Fruit fly (Drosophila melanogaster) whole organism, embryonic: ENCODE measurements around the gene pall.

Experiments
- Atf6 ChIP-seq: fragments of 200-800 bp; sonication (Bioruptor generic); IDR thresholded peaks from 2 replicates; pipeline ENCODE4 v1.3.6; 2022; ENCODE audit warnings: missing biosample characterization, missing genetic modification characterization
- B-H1 ChIP-seq: fragments of 200-800 bp; sonication (Bioruptor generic); IDR thresholded peaks from 3 replicates; pipeline ENCODE4 v1.3.6; 2022; ENCODE audit warnings: missing biosample characterization, missing genetic modification characterization
- CG10979 ChIP-seq: fragments of 200-800 bp; sonication (Bioruptor generic); optimal IDR thresholded peaks from 2 replicates; lab custom pipeline; 2018; ENCODE audit warnings: missing biosample characterization, mild to moderate bottlenecking, missing genetic modification characterization, moderate library complexity
- CG11696 ChIP-seq: fragments of 200-800 bp; sonication (Bioruptor generic); IDR thresholded peaks from 2 replicates; pipeline ENCODE4 v1.3.6; 2022; ENCODE audit warnings: missing biosample characterization, missing genetic modification characterization
- CG12071 ChIP-seq: fragments of 200-800 bp; sonication (Bioruptor generic); optimal IDR thresholded peaks from 3 replicates; lab custom pipeline; 2018; ENCODE audit warnings: missing biosample characterization, mild to moderate bottlenecking, missing genetic modification characterization
- CG12104 ChIP-seq: fragments of 200-800 bp; sonication (Bioruptor generic); optimal IDR thresholded peaks from 3 replicates; lab custom pipeline; 2016; ENCODE audit warnings: missing biosample characterization, missing genetic modification characterization
- CG13296 ChIP-seq: fragments of 200-800 bp; sonication (Bioruptor generic); optimal IDR thresholded peaks from 3 replicates; lab custom pipeline; 2018; ENCODE audit warnings: missing biosample characterization, mild to moderate bottlenecking, missing genetic modification characterization
- CG1529 ChIP-seq: fragments of 200-800 bp; sonication (Bioruptor generic); optimal IDR thresholded peaks from 3 replicates; lab custom pipeline; 2018; ENCODE audit warnings: missing biosample characterization, missing genetic modification characterization
- CG17328 ChIP-seq: fragments of 200-800 bp; sonication (Bioruptor generic); IDR thresholded peaks from 2 replicates; pipeline ENCODE4 v1.3.6; 2022; ENCODE audit warnings: missing biosample characterization, missing genetic modification characterization
- CG2712 ChIP-seq: fragments of 200-800 bp; optimal IDR thresholded peaks from 3 replicates; lab custom pipeline; 2019; ENCODE audit warnings: missing biosample characterization, mild to moderate bottlenecking, missing genetic modification characterization, moderate library complexity
- CG31388 ChIP-seq: fragments of 200-800 bp; sonication (Bioruptor generic); optimal IDR thresholded peaks from 2 replicates; lab custom pipeline; 2016; ENCODE audit warnings: missing biosample characterization, missing genetic modification characterization
- CG31441 ChIP-seq: fragments of 200-800 bp; sonication (Bioruptor generic); IDR thresholded peaks from 2 replicates; pipeline ENCODE4 v1.3.6; 2022; ENCODE audit warnings: missing biosample characterization, missing genetic modification characterization
- CG33557 ChIP-seq: fragments of 200-800 bp; sonication (Bioruptor generic); optimal IDR thresholded peaks from 2 replicates; lab custom pipeline; 2019; ENCODE audit warnings: missing biosample characterization, mild to moderate bottlenecking, missing genetic modification characterization, moderate library complexity
- CG4424 ChIP-seq: fragments of 200-800 bp; sonication (Bioruptor generic); optimal IDR thresholded peaks from 3 replicates; lab custom pipeline; 2016; ENCODE audit warnings: missing biosample characterization, missing genetic modification characterization
- CG5180 ChIP-seq: fragments of 200-800 bp; sonication (Bioruptor generic); optimal IDR thresholded peaks from 3 replicates; lab custom pipeline; 2017; ENCODE audit warnings: missing biosample characterization, missing genetic modification characterization, mild to moderate bottlenecking, moderate library complexity, missing genetic modification reagents
- CG7786 ChIP-seq: fragments of 200-800 bp; sonication (Bioruptor generic); optimal IDR thresholded peaks from 2 replicates; lab custom pipeline; 2016; ENCODE audit warnings: missing biosample characterization, missing genetic modification characterization
- CG7839 ChIP-seq: fragments of 200-800 bp; sonication (Bioruptor generic); optimal IDR thresholded peaks from 3 replicates; lab custom pipeline; 2018; ENCODE audit warnings: missing biosample characterization, mild to moderate bottlenecking, missing genetic modification characterization, moderate library complexity
- CG9215 ChIP-seq: fragments of 200-800 bp; sonication (Bioruptor generic); IDR thresholded peaks from 2 replicates; pipeline ENCODE4 v1.3.6; 2022; ENCODE audit warnings: missing biosample characterization, missing genetic modification characterization
- Camta ChIP-seq: fragments of 200-800 bp; sonication (Bioruptor generic); optimal IDR thresholded peaks from 2 replicates; lab custom pipeline; 2016; ENCODE audit warnings: missing biosample characterization, missing genetic modification characterization
- Dref ChIP-seq: fragments of 200-800 bp; sonication (Bioruptor generic); IDR thresholded peaks from 2 replicates; pipeline ENCODE4 v1.3.6; 2022; ENCODE audit warnings: missing biosample characterization, missing genetic modification characterization
- E2f1 ChIP-seq: fragments of 200-800 bp; sonication (Bioruptor generic); IDR thresholded peaks from 2 replicates; pipeline ENCODE4 v1.3.6; 2022; ENCODE audit warnings: missing biosample characterization, missing genetic modification characterization
- Elba2 ChIP-seq: fragments of 200-800 bp; sonication (Bioruptor generic); optimal IDR thresholded peaks from 3 replicates; lab custom pipeline; 2016; ENCODE audit warnings: missing biosample characterization, missing genetic modification characterization
- Fer1 ChIP-seq: fragments of 200-800 bp; sonication (Bioruptor generic); optimal IDR thresholded peaks from 2 replicates; lab custom pipeline; 2017; ENCODE audit warnings: missing biosample characterization, mild to moderate bottlenecking, missing genetic modification characterization
- Fer3 ChIP-seq: fragments of 200-800 bp; sonication (Bioruptor generic); optimal IDR thresholded peaks from 2 replicates; lab custom pipeline; 2018; ENCODE audit warnings: missing biosample characterization, mild to moderate bottlenecking, missing genetic modification characterization, moderate library complexity
- GATAe ChIP-seq: fragments of 200-800 bp; sonication (Bioruptor generic); conservative IDR thresholded peaks from 2 replicates; pipeline ENCODE4 v1.3.6; 2022; ENCODE audit warnings: missing biosample characterization, missing genetic modification characterization
- HmgD ChIP-seq: fragments of 200-800 bp; sonication (Bioruptor generic); optimal IDR thresholded peaks from 3 replicates; lab custom pipeline; 2016; ENCODE audit warnings: missing biosample characterization, missing genetic modification characterization
- HmgZ ChIP-seq: fragments of 200-800 bp; sonication (Bioruptor generic); optimal IDR thresholded peaks from 2 replicates; lab custom pipeline; 2018; ENCODE audit warnings: missing biosample characterization, mild to moderate bottlenecking, missing genetic modification characterization
- Hmr ChIP-seq: fragments of 200-800 bp; sonication (Bioruptor generic); optimal IDR thresholded peaks from 3 replicates; lab custom pipeline; 2017; ENCODE audit warnings: mild to moderate bottlenecking, missing biosample characterization, missing genetic modification reagents, missing genetic modification characterization
- Lpt ChIP-seq: fragments of >200 bp; optimal IDR thresholded peaks from 2 replicates; lab custom pipeline; 2018; ENCODE audit warnings: missing biosample characterization, missing genetic modification characterization
- Med ChIP-seq: fragments of 200-800 bp; sonication (Bioruptor generic); peaks from one replicate; lab custom pipeline; 2016; ENCODE audit warnings: missing biosample characterization, missing genetic modification characterization, mild to moderate bottlenecking, inconsistent platforms, moderate library complexity
- Ravus ChIP-seq: fragments of 200-800 bp; sonication (Bioruptor generic); IDR thresholded peaks from 2 replicates; pipeline ENCODE4 v1.3.6; 2022; ENCODE audit warnings: missing biosample characterization, missing genetic modification characterization
- Usf ChIP-seq: fragments of 200-800 bp; sonication (Bioruptor generic); optimal IDR thresholded peaks from 2 replicates; lab custom pipeline; 2017; ENCODE audit warnings: missing genotype, missing biosample characterization, missing genetic modification characterization
- cas ChIP-seq: fragments of 200-800 bp; sonication (Bioruptor generic); IDR thresholded peaks from 2 replicates; pipeline ENCODE4 v1.3.6; 2022; ENCODE audit warnings: missing biosample characterization, missing genetic modification characterization
- croc ChIP-seq: fragments of 200-800 bp; sonication (Bioruptor generic); conservative IDR thresholded peaks from 3 replicates; pipeline ENCODE4 v1.3.6; 2022; ENCODE audit warnings: missing biosample characterization, missing genetic modification characterization
- dan ChIP-seq: fragments of 200-800 bp; sonication (Bioruptor generic); IDR thresholded peaks from 2 replicates; pipeline ENCODE4 v1.3.6; 2022; ENCODE audit warnings: missing biosample characterization, missing genetic modification characterization
- disco-r ChIP-seq: fragments of 200-800 bp; sonication (Bioruptor generic); optimal IDR thresholded peaks from 2 replicates; lab custom pipeline; 2016; ENCODE audit warnings: missing biosample characterization, missing genetic modification characterization
- dpn ChIP-seq, 2 experiments: fragments of 200-800 bp; sonication (Bioruptor generic); optimal IDR thresholded peaks; 3 replicates each; lab custom pipeline; 2016; ENCODE audit warnings: missing biosample characterization in 2 of 2, missing genetic modification characterization in 2 of 2
- hbn ChIP-seq: fragments of 200-800 bp; sonication (Bioruptor generic); IDR thresholded peaks from 2 replicates; pipeline ENCODE4 v1.3.6; 2022; ENCODE audit warnings: missing biosample characterization, missing genetic modification characterization; ENCODE audit not compliant: partially characterized antibody
- her ChIP-seq: fragments of 200-800 bp; sonication (Bioruptor generic); optimal IDR thresholded peaks from 2 replicates; lab custom pipeline; 2016; ENCODE audit warnings: missing biosample characterization, missing genetic modification characterization
- klu ChIP-seq: fragments of 200-800 bp; sonication (Bioruptor generic); IDR thresholded peaks from 2 replicates; pipeline ENCODE4 v1.3.6; 2022; ENCODE audit warnings: missing biosample characterization, missing genetic modification characterization
- lab ChIP-seq: fragments of 200-800 bp; sonication (Bioruptor generic); optimal IDR thresholded peaks from 3 replicates; lab custom pipeline; 2017; ENCODE audit warnings: missing biosample characterization, missing genetic modification characterization, mild to moderate bottlenecking, moderate library complexity, missing genetic modification reagents
- peb ChIP-seq: fragments of 200-800 bp; sonication (Bioruptor generic); IDR thresholded peaks from 2 replicates; pipeline ENCODE4 v1.3.6; 2022; ENCODE audit warnings: missing biosample characterization, missing genetic modification characterization
- pros ChIP-seq: fragments of 200-800 bp; sonication (Bioruptor generic); optimal IDR thresholded peaks from 3 replicates; lab custom pipeline; 2019; ENCODE audit warnings: missing biosample characterization, mild to moderate bottlenecking, missing genetic modification characterization, moderate library complexity
- salm ChIP-seq: fragments of 200-800 bp; sonication (Bioruptor generic); optimal IDR thresholded peaks from 2 replicates; lab custom pipeline; 2018; ENCODE audit warnings: missing biosample characterization, mild to moderate bottlenecking, missing genetic modification characterization
- sima ChIP-seq: fragments of 200-800 bp; sonication (Bioruptor generic); optimal IDR thresholded peaks from 2 replicates; lab custom pipeline; 2016; ENCODE audit warnings: missing biosample characterization, missing genetic modification characterization
- slp2 ChIP-seq: fragments of 200-800 bp; sonication (Bioruptor generic); optimal IDR thresholded peaks from 2 replicates; lab custom pipeline; 2016; ENCODE audit warnings: missing biosample characterization, missing genetic modification characterization
- so ChIP-seq: fragments of 200-800 bp; sonication (Bioruptor generic); IDR thresholded peaks from 3 replicates; pipeline ENCODE4 v1.3.6; 2022; ENCODE audit warnings: missing biosample characterization, missing genetic modification characterization
- stc ChIP-seq: fragments of 200-800 bp; sonication (Bioruptor generic); IDR thresholded peaks from 2 replicates; pipeline ENCODE4 v1.3.6; 2022; ENCODE audit warnings: missing biosample characterization, missing genetic modification characterization
- twi ChIP-seq: fragments of 200-800 bp; optimal IDR thresholded peaks from 2 replicates; lab custom pipeline; 2019; ENCODE audit warnings: missing biosample characterization, mild to moderate bottlenecking, missing genetic modification characterization, moderate library complexity
- wek ChIP-seq: fragments of 200-800 bp; sonication (Bioruptor generic); optimal IDR thresholded peaks from 3 replicates; lab custom pipeline; 2018; ENCODE audit warnings: missing biosample characterization, mild to moderate bottlenecking, missing genetic modification characterization, moderate library complexity
- yki ChIP-seq: fragments of >200 bp; optimal IDR thresholded peaks from 3 replicates; lab custom pipeline; 2018
- zen2 ChIP-seq: fragments of 200-800 bp; sonication (Bioruptor generic); IDR thresholded peaks from 3 replicates; pipeline ENCODE4 v1.3.6; 2022; ENCODE audit warnings: missing biosample characterization, missing genetic modification characterization; ENCODE audit not compliant: partially characterized antibody

Gene pall

DNA sequence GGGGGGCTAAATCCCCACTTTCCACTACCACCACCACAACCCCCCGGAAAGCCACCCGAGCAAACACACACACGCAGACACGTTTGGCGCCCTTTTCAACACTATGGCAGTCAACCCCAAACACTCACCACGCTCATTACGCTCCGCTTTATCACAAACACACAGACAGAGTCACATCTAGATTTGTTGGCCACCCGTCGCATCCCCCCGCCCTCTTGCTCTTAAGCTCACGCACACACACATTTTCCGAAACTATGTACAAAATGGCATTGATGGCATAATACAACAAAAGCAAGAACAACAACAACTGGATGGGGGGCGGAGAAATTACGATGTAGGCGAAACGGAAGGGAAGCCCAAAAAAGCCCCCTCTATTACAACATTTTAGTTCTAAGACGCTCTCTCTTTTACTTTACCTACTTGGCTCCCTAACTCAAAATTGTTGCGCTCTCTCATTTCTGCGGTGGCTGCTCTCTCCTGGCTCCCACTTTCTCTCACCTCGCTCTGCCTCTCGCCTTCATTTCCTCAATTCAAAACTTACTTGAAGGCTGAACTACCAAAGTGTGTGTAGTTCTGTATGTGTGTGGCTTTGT is 21.8 kb downstream of the pall start (continued):
- TF ChIP-seq CG7839 (tag; lab: Kevin White, UChicago) (no peak), Lpt (GFP tag; lab: Kevin White, UChicago) (no peak), CG33557 (GFP tag; lab: Kevin White, UChicago) (peak; percentile 1), cas (GFP tag; lab: Robert Waterston, UW) (no peak), CG4424 (GFP tag; lab: Kevin White, UChicago) (no peak), GATAe (GFP tag; lab: Robert Waterston, UW) (no peak), klu (no peak), E2f1 (GFP tag; lab: Robert Waterston, UW) (no peak), hbn (GFP tag; lab: Robert Waterston, UW) (peak; percentile 23; the same call in 1 of the 2 replicates), peb (GFP tag; lab: Robert Waterston, UW) (no peak), wek (GFP tag; lab: Kevin White, UChicago) (no peak), twi (tag; lab: Kevin White, UChicago) (no peak), lab (GFP tag; lab: Kevin White, UChicago) (peak; percentile 9), sima (no peak), her (GFP tag; lab: Kevin White, UChicago) (no peak), Ravus (GFP tag; lab: Robert Waterston, UW) (no peak), HmgD (GFP tag; lab: Kevin White, UChicago) (no peak), CG31388 (GFP tag; lab: Kevin White, UChicago) (no peak), B-H1 (GFP tag; lab: Robert Waterston, UW) (no peak), CG9215 (GFP tag; lab: Robert Waterston, UW) (no peak), CG5180 (GFP tag; lab: Kevin White, UChicago) (no peak), HmgZ (tag; lab: Kevin White, UChicago) (no peak), Hmr (GFP tag; lab: Kevin White, UChicago) (no peak), salm (no peak), CG13296 (GFP tag; lab: Kevin White, UChicago) (no peak), CG17328 (GFP tag; lab: Robert Waterston, UW) (no peak), so (GFP tag; lab: Robert Waterston, UW) (no peak), CG11696 (GFP tag; lab: Robert Waterston, UW) (no peak), dpn (GFP tag; optimal IDR thresholded peaks at IDR 0.05; lab: Kevin White, UChicago) (no peak), Dref (GFP tag; lab: Robert Waterston, UW) (no peak), Atf6 (GFP tag; lab: Robert Waterston, UW) (no peak), pros (GFP tag; lab: Kevin White, UChicago) (peak; percentile 48), croc (GFP tag; lab: Robert Waterston, UW) (no peak), CG2712 (no peak), Fer3 (tag; lab: Kevin White, UChicago) (no peak), CG31441 (no peak), stc (GFP tag; lab: Robert Waterston, UW) (no peak), Camta (no peak), CG12104 (no peak), Elba2 (GFP tag; lab: Kevin White, UChicago) (no peak), Fer1 (GFP tag; lab: Kevin White, UChicago) (peak; percentile 28), zen2 (GFP tag; lab: Robert Waterston, UW) (no peak), Usf (GFP tag; lab: Kevin White, UChicago) (no peak), yki (lab: Kevin White, UChicago) (peak; percentile 49), dan (GFP tag; lab: Robert Waterston, UW) (no peak), Med (GFP tag; lab: Kevin White, UChicago) (peak; percentile 86), disco-r (GFP tag; lab: Kevin White, UChicago) (no peak), slp2 (no peak), CG10979 (no peak), CG12071 (GFP tag; lab: Kevin White, UChicago) (peak; percentile 22), CG7786 (GFP tag; lab: Kevin White, UChicago) (no peak), CG1529 (GFP tag; lab: Kevin White, UChicago) (no peak)
